Fruit fly (Drosophila melanogaster): ENCODE results near the gene CG33223.

DNA sequence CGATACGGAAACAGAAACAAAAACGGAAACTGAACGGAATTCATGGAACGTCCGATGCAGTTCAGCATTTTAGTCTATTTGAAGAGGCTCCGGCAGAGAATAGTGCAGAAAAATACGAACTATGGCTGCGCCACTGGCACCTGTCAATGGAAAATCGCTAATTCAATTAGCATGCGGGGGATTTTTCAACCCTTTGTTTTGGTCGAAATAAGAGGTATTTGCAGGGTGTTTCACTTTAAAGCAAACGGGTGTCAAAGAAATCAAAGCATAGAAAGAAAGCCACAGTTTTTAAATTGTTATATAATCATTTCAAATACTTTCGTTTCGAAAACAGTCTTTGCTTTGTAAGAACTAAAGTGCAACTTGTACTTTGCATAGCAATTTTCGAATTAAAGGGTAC is 45.9 kb upstream of the CG33223 start, which contains the start of gene PIP82:
- TF ChIP-seq h (optimal IDR thresholded peaks at IDR 0.05), result no peak
- no peak for TF ChIP-seq Sin3A (optimal IDR thresholded peaks at IDR 0.05)
- TF ChIP-seq psq (optimal IDR thresholded peaks at IDR 0.05), result no peak
- no peak for TF ChIP-seq ttk (optimal IDR thresholded peaks at IDR 0.05)

Data from Kc167 (cell line).